Worm (Caenorhabditis elegans) whole organism, late embryonic: ENCODE measurements around the gene nhr-249.

Experiments used
- C38D4.7 ChIP-seq: fragments of 200-800 bp; sonication (Bioruptor generic); optimal IDR thresholded peaks from 2 replicates; lab custom pipeline; 2018; ENCODE audit warnings: mild to moderate bottlenecking, missing genetic modification characterization, moderate library complexity, missing compliant biosample characterization
- tbx-2 ChIP-seq: sonication (generic microtip); optimal IDR thresholded peaks from 2 replicates; lab custom pipeline; 2016; ENCODE audit warnings: missing genetic modification characterization, missing compliant biosample characterization
- ztf-16 ChIP-seq: sonication (generic microtip); optimal IDR thresholded peaks from 2 replicates; lab custom pipeline; 2017; ENCODE audit warnings: missing genetic modification characterization, missing compliant biosample characterization

ce11 chrIV:7010835-7011234, 38.5 kb upstream of the nhr-249 start, which contains the start of gene C25A8.1:
- TF ChIP-seq C38D4.7, result no peak
- no peak for TF ChIP-seq ztf-16 (tag; lab: Kevin White, UChicago)
- TF ChIP-seq tbx-2 (tag; lab: Kevin White, UChicago), result no peak
